Fruit fly (Drosophila melanogaster) S2 (cell line): ENCODE measurements around the gene nrv1.

ENCODE experiments used
- CG8478 ChIP-seq: fragments of >200 bp; optimal IDR thresholded peaks from 2 replicates; lab custom pipeline; 2018
- CTCF ChIP-seq, 2 experiments: fragments of >200 bp; optimal IDR thresholded peaks; 2 replicates each; lab custom pipeline; 2018

dm6 chr2L:6819230-6820049, 32.8 kb upstream of the nrv1 start:
- TF ChIP-seq CTCF (optimal IDR thresholded peaks at IDR 0.05; lab: Kevin White, UChicago), result no peak
- no peak for TF ChIP-seq CG8478 (lab: Kevin White, UChicago)
